Worm (Caenorhabditis elegans) whole organism, L4 larva: ENCODE data around the gene T16G1.5.

ENCODE experiments used
- D1046.2 ChIP-seq: fragments of 200-800 bp; sonication (Bioruptor generic); IDR thresholded peaks from 2 replicates; pipeline ENCODE4 v1.3.6; 2022; ENCODE audit warnings: missing genetic modification characterization, missing compliant biosample characterization
- F44E2.7 ChIP-seq: fragments of 200-800 bp; sonication (Bioruptor generic); IDR thresholded peaks from 2 replicates; pipeline ENCODE4 v2.1.2; 2022; ENCODE audit warnings: missing genetic modification characterization, missing compliant biosample characterization
- F49E8.2 ChIP-seq: sonication (generic microtip); optimal IDR thresholded peaks from 2 replicates; lab custom pipeline; 2016; ENCODE audit warnings: missing compliant biosample characterization, mild to moderate bottlenecking, missing genetic modification characterization, borderline replicate concordance
- R02D3.7 ChIP-seq: fragments of 150-350 bp; sonication (generic microtip); optimal IDR thresholded peaks from 3 replicates; lab custom pipeline; 2014; ENCODE audit warnings: missing biosample characterization, missing genetic modification characterization
- Y105C5A.15 ChIP-seq: fragments of 200-800 bp; sonication (Bioruptor generic); IDR thresholded peaks from 2 replicates; pipeline ENCODE4 v1.3.6; 2022; ENCODE audit warnings: missing genetic modification characterization, missing compliant biosample characterization
- ZK337.2 ChIP-seq: fragments of 200-800 bp; sonication (Bioruptor generic); IDR thresholded peaks from 2 replicates; pipeline ENCODE4 v1.3.6; 2022; ENCODE audit warnings: missing genetic modification reagents, missing genetic modification characterization, missing compliant biosample characterization
- ZK546.5 ChIP-seq, 2 experiments: sonication (generic microtip); optimal IDR thresholded peaks; 2 replicates each; lab custom pipeline; 2017; ENCODE audit warnings: missing biosample characterization in 2 of 2, missing genetic modification characterization in 2 of 2
- aly-2 ChIP-seq: sonication (generic microtip); optimal IDR thresholded peaks from 2 replicates; lab custom pipeline; 2018; ENCODE audit warnings: missing biosample characterization, missing genetic modification characterization
- ama-1 ChIP-seq: fragments of 150-350 bp; optimal IDR thresholded peaks from 2 replicates; lab custom pipeline; 2014; ENCODE audit warnings: inconsistent platforms, mixed read lengths
- ceh-20 ChIP-seq: fragments of 200-800 bp; sonication (Bioruptor generic); IDR thresholded peaks from 2 replicates; pipeline ENCODE4 v1.3.6; 2022; ENCODE audit warnings: missing genetic modification reagents, missing genetic modification characterization, missing compliant biosample characterization
- ceh-28 ChIP-seq: fragments of 150-350 bp; optimal IDR thresholded peaks from 2 replicates; lab custom pipeline; 2014; ENCODE audit warnings: missing biosample characterization, missing genetic modification reagents, missing genetic modification characterization
- ceh-32 ChIP-seq: sonication (generic microtip); optimal IDR thresholded peaks from 2 replicates; lab custom pipeline; 2016; ENCODE audit warnings: mild to moderate bottlenecking, missing genetic modification characterization, missing compliant biosample characterization; ENCODE audit not compliant: poor library complexity
- ceh-62 ChIP-seq: sonication (generic microtip); optimal IDR thresholded peaks from 2 replicates; lab custom pipeline; 2017; ENCODE audit warnings: missing biosample characterization, missing genetic modification characterization
- ceh-82 ChIP-seq: sonication (generic microtip); optimal IDR thresholded peaks from 2 replicates; lab custom pipeline; 2017; ENCODE audit warnings: missing biosample characterization, missing genetic modification characterization
- ces-1 ChIP-seq: fragments of 150-350 bp; sonication (generic microtip); optimal IDR thresholded peaks from 4 replicates; lab custom pipeline; 2014; ENCODE audit warnings: missing biosample characterization, missing genetic modification reagents, missing genetic modification characterization
- daf-16 ChIP-seq, 3 experiments: sonication (generic microtip); optimal IDR thresholded peaks; 2 replicates each; lab custom pipeline; 2016 to 2017; ENCODE audit warnings: missing genetic modification characterization in 3 of 3, missing genetic modification reagents in 3 of 3, mild to moderate bottlenecking in 2 of 3, missing compliant biosample characterization in 2 of 3, missing biosample characterization in 1 of 3, moderate library complexity in 1 of 3
- dmd-6 ChIP-seq: fragments of 200-800 bp; sonication (Bioruptor generic); IDR thresholded peaks from 2 replicates; pipeline ENCODE4 v1.3.6; 2022; ENCODE audit warnings: missing genetic modification reagents, missing genetic modification characterization, missing compliant biosample characterization
- dpl-1 ChIP-seq: fragments of 150-350 bp; optimal IDR thresholded peaks from 2 replicates; lab custom pipeline; 2014; ENCODE audit warnings: missing biosample characterization, missing genetic modification reagents, missing genetic modification characterization
- egl-27 ChIP-seq: sonication (generic microtip); optimal IDR thresholded peaks from 3 replicates; lab custom pipeline; 2017; ENCODE audit warnings: missing biosample characterization, missing genetic modification reagents, missing genetic modification characterization
- egl-43 ChIP-seq: fragments of 200-800 bp; sonication (Bioruptor generic); IDR thresholded peaks from 2 replicates; pipeline ENCODE4 v1.3.6; 2022; ENCODE audit warnings: missing genetic modification reagents, missing genetic modification characterization, missing compliant biosample characterization
- fkh-10 ChIP-seq: fragments of 150-350 bp; optimal IDR thresholded peaks from 2 replicates; lab custom pipeline; 2014; ENCODE audit warnings: missing biosample characterization, missing genetic modification reagents, missing genetic modification characterization
- fos-1 ChIP-seq: fragments of 150-350 bp; optimal IDR thresholded peaks from 2 replicates; lab custom pipeline; 2014; ENCODE audit warnings: missing biosample characterization, missing genetic modification characterization
- gei-8 ChIP-seq: fragments of 200-800 bp; sonication (Bioruptor generic); optimal IDR thresholded peaks from 2 replicates; lab custom pipeline; 2018; ENCODE audit warnings: mild to moderate bottlenecking, missing genetic modification characterization, missing compliant biosample characterization
- hlh-30 ChIP-seq: sonication (generic microtip); optimal IDR thresholded peaks from 2 replicates; lab custom pipeline; 2017; ENCODE audit warnings: antibody characterized with exemption, mild to moderate bottlenecking, missing genetic modification characterization, missing compliant biosample characterization; ENCODE audit not compliant: insufficient read depth
- lin-1 ChIP-seq: fragments of 200-800 bp; sonication (Bioruptor generic); IDR thresholded peaks from 2 replicates; pipeline ENCODE4 v1.3.6; 2022; ENCODE audit warnings: missing genetic modification reagents, missing genetic modification characterization, missing compliant biosample characterization
- lin-15B ChIP-seq: fragments of 150-350 bp; sonication (generic microtip); optimal IDR thresholded peaks from 3 replicates; lab custom pipeline; 2014; ENCODE audit warnings: missing biosample characterization, missing genetic modification characterization
- lin-29 ChIP-seq: fragments of 200-800 bp; sonication (Bioruptor generic); IDR thresholded peaks from 2 replicates; pipeline ENCODE4 v1.3.6; 2022; ENCODE audit warnings: missing genetic modification reagents, missing genetic modification characterization, missing compliant biosample characterization
- lin-39 ChIP-seq: fragments of 150-350 bp; optimal IDR thresholded peaks from 2 replicates; lab custom pipeline; 2014; ENCODE audit warnings: missing biosample characterization, missing genetic modification reagents, missing genetic modification characterization
- madf-9 ChIP-seq: fragments of 200-800 bp; sonication (Bioruptor generic); conservative IDR thresholded peaks from 2 replicates; pipeline ENCODE4 v1.3.6; 2022; ENCODE audit warnings: missing genetic modification reagents, missing genetic modification characterization, missing compliant biosample characterization
- mdl-1 ChIP-seq, 2 experiments: fragments of 150-350 bp in 1 of 2; sonication (generic microtip) in 1 of 2; optimal IDR thresholded peaks; 2 replicates each; lab custom pipeline; 2014 to 2017; ENCODE audit warnings: missing biosample characterization in 2 of 2, missing genetic modification characterization in 2 of 2
- mep-1 ChIP-seq: fragments of 150-350 bp; sonication (generic microtip); optimal IDR thresholded peaks from 3 replicates; lab custom pipeline; 2014; ENCODE audit warnings: missing biosample characterization, missing genetic modification characterization
- mes-2 ChIP-seq: sonication (generic microtip); optimal IDR thresholded peaks from 2 replicates; lab custom pipeline; 2016; ENCODE audit warnings: missing genotype, mild to moderate bottlenecking, missing genetic modification characterization, missing compliant biosample characterization; ENCODE audit not compliant: poor library complexity, severe bottlenecking
- mxl-2 ChIP-seq: fragments of 200-800 bp; sonication (Bioruptor generic); conservative IDR thresholded peaks from 2 replicates; pipeline ENCODE4 v1.3.6; 2022; ENCODE audit warnings: missing genetic modification reagents, missing genetic modification characterization, missing compliant biosample characterization
- mxl-3 ChIP-seq: fragments of 200-800 bp; sonication (Bioruptor generic); optimal IDR thresholded peaks from 2 replicates; lab custom pipeline; 2018; ENCODE audit warnings: mild to moderate bottlenecking, missing genetic modification characterization, missing compliant biosample characterization
- nhr-10 ChIP-seq: fragments of 150-350 bp; optimal IDR thresholded peaks from 2 replicates; lab custom pipeline; 2014; ENCODE audit warnings: missing biosample characterization, missing genetic modification characterization
- nhr-102 ChIP-seq: sonication (generic microtip); optimal IDR thresholded peaks from 2 replicates; lab custom pipeline; 2016; ENCODE audit warnings: mild to moderate bottlenecking, missing genetic modification characterization, moderate library complexity, missing compliant biosample characterization
- nhr-25 ChIP-seq: sonication (generic microtip); optimal IDR thresholded peaks from 2 replicates; lab custom pipeline; 2017; ENCODE audit warnings: missing genetic modification characterization, mild to moderate bottlenecking, missing compliant biosample characterization, antibody characterized with exemption, moderate library complexity, borderline replicate concordance; ENCODE audit not compliant: insufficient read depth
- nhr-28 ChIP-seq: fragments of 150-350 bp; optimal IDR thresholded peaks from 2 replicates; lab custom pipeline; 2014; ENCODE audit warnings: missing biosample characterization, missing genetic modification characterization
- skn-1 ChIP-seq: fragments of 150-350 bp; optimal IDR thresholded peaks from 2 replicates; lab custom pipeline; 2014; ENCODE audit warnings: missing biosample characterization, missing genetic modification characterization
- snpc-1.2 ChIP-seq: fragments of 200-800 bp; sonication (Bioruptor generic); IDR thresholded peaks from 2 replicates; pipeline ENCODE4 v1.3.6; 2022; ENCODE audit warnings: missing genetic modification reagents, missing genetic modification characterization, missing compliant biosample characterization
- tra-1 ChIP-seq: fragments of 200-800 bp; sonication (Bioruptor generic); IDR thresholded peaks from 2 replicates; pipeline ENCODE4 v1.3.6; 2022; ENCODE audit warnings: missing genetic modification reagents, missing genetic modification characterization, missing compliant biosample characterization
- unc-130 ChIP-seq: sonication (generic microtip); optimal IDR thresholded peaks from 2 replicates; lab custom pipeline; 2016; ENCODE audit warnings: missing genetic modification reagents, missing genetic modification characterization, missing compliant biosample characterization
- unc-62 ChIP-seq, 3 experiments: fragments of 150-350 bp in 1 of 3; sonication (generic microtip); optimal IDR thresholded peaks in 2 of 3; peaks in 1 of 3; 1 replicate in 1 of 3; 2 replicates in 2 of 3; lab custom pipeline; 2014 to 2017; ENCODE audit warnings: missing biosample characterization in 3 of 3, missing genetic modification characterization in 3 of 3, missing genetic modification reagents in 3 of 3, missing genotype in 1 of 3
- zag-1 ChIP-seq: fragments of 150-350 bp; optimal IDR thresholded peaks from 2 replicates; lab custom pipeline; 2014; ENCODE audit warnings: missing biosample characterization, missing genetic modification characterization
- zfp-2 ChIP-seq: sonication (generic microtip); optimal IDR thresholded peaks from 2 replicates; lab custom pipeline; 2016; ENCODE audit warnings: mild to moderate bottlenecking, missing genetic modification characterization, missing compliant biosample characterization
- ztf-7 ChIP-seq: fragments of 150-350 bp; optimal IDR thresholded peaks from 2 replicates; lab custom pipeline; 2014; ENCODE audit warnings: missing biosample characterization, missing genetic modification characterization

T16G1.5 gene

DNA sequence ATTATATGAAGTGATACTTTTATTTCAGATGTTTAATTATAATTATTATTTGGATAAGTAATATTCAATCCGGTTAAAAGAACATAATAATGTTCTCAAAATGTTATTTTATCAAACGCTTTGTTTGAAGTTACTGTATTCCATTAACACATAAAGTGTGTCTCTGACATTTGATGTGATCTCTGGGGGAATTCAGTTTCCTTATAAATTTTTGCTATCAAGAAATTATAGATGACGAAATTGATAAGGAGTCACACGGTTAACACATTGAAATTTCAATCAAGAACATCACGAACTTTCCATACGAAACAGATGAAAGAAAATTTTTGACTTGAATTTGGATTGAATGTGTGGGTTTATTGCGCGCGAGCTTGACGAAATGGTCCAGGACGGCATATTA is 17.7 kb downstream of the T16G1.5 start (continued):
- TF ChIP-seq ama-1 (lab: Kevin White, UChicago) (no peak), mdl-1 (tag; optimal IDR thresholded peaks at IDR 0.05; lab: Kevin White, UChicago) (no peak), nhr-25 (no peak), egl-27 (tag; lab: Kevin White, UChicago) (no peak), R02D3.7 (tag; lab: Kevin White, UChicago) (no peak), mxl-2 (GFP tag; lab: Robert Waterston, UW) (no peak), zag-1 (no peak), mes-2 (tag; lab: Kevin White, UChicago) (no peak), lin-29 (no peak), dpl-1 (GFP tag; lab: Kevin White, UChicago) (no peak), ztf-7 (peak; percentile 31), ces-1 (GFP tag; lab: Kevin White, UChicago) (no peak), fkh-10 (no peak), gei-8 (GFP tag; lab: Kevin White, UChicago) (no peak), unc-62 (GFP tag; optimal IDR thresholded peaks at IDR 0.05 in 1 of 2; lab: Kevin White, UChicago) (peak in 1 of 2 experiments; percentile 63), unc-62 (tag; optimal IDR thresholded peaks at IDR 0.05; lab: Kevin White, UChicago) (no peak), aly-2 (tag; lab: Kevin White, UChicago) (no peak)

DNA sequence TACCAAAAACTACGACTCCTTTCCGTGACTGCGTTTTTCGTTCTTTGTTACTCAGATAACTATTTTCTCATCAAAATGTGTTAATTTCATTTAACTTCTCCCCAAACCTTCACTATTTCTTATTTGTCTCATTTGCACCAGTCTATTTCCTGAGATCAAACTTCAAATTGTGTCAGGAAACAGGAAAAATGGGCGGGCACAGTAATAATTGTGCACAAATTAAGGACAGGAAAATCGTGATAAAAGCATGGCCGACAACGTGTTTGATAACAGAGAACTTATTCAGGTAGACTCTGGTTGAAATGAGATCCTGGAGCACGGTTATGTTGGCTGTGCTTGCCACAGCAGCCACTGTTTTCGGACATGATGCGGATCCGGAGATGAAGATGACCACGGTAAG is 19.6 kb downstream of the T16G1.5 start, which contains the start of gene lipl-1:
TSS of gene lipl-1 (plus strand) at position 282 of the 400 bp plus-strand sequence.
- TF ChIP-seq F44E2.7 (no peak), ceh-28 (tag; lab: Kevin White, UChicago) (no peak), fos-1 (tag; lab: Kevin White, UChicago) (no peak), unc-130 (no peak), tra-1 (no peak), dmd-6 (GFP tag; lab: Robert Waterston, UW) (peak; percentile 67), nhr-10 (tag; lab: Kevin White, UChicago) (no peak), mdl-1 (tag; optimal IDR thresholded peaks at IDR 0.05; lab: Kevin White, UChicago) (no peak), skn-1 (tag; lab: Kevin White, UChicago) (no peak), hlh-30 (tag; lab: Kevin White, UChicago) (no peak), lin-39 (tag; lab: Kevin White, UChicago) (no peak), egl-43 (GFP tag; lab: Robert Waterston, UW) (no peak), Y105C5A.15 (GFP tag; lab: Robert Waterston, UW) (no peak), madf-9 (GFP tag; lab: Robert Waterston, UW) (no peak), mxl-2 (GFP tag; lab: Robert Waterston, UW) (no peak), egl-27 (tag; lab: Kevin White, UChicago) (no peak), zfp-2 (tag; lab: Kevin White, UChicago) (no peak), ztf-7 (no peak), ZK546.5 (tag; optimal IDR thresholded peaks at IDR 0.05; lab: Kevin White, UChicago) (no peak), ceh-62 (no peak), nhr-28 (tag; lab: Kevin White, UChicago) (peak; percentile 58), mep-1 (no peak), lin-1 (no peak), mxl-3 (peak; percentile 54), ceh-82 (tag; lab: Kevin White, UChicago) (no peak), lin-15B (no peak), ceh-20 (no peak), daf-16 (GFP tag; optimal IDR thresholded peaks at IDR 0.05; lab: Kevin White, UChicago) (no peak), daf-16 (tag; optimal IDR thresholded peaks at IDR 0.05; lab: Kevin White, UChicago) (peak; percentile 14), ceh-32 (tag; lab: Kevin White, UChicago) (no peak), D1046.2 (GFP tag; lab: Robert Waterston, UW) (no peak), ZK337.2 (GFP tag; lab: Robert Waterston, UW) (no peak), ces-1 (GFP tag; lab: Kevin White, UChicago) (no peak), aly-2 (tag; lab: Kevin White, UChicago) (no peak), nhr-102 (tag; lab: Kevin White, UChicago) (no peak), F49E8.2 (tag; lab: Kevin White, UChicago) (no peak), snpc-1.2 (GFP tag; lab: Robert Waterston, UW) (no peak)
